In the genomic region with DNA sequence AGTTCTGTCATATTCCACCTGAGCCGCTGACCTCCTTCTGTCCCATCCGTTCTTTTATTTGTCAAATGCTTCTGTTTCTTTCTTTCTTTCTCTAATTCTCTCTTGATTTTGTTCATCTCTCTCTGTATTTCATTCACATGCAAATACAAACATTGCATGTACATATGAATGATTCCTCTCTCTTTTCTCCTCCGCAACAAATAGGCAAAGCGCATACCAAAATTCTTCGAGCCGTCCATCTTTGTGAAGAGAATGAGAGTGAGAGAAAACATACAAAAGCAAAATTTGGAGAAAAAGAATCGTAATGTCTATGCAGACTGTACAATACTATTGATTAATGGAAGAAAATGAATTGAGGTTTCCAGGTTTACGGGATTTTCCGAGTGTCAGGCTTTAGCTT, we compare ENCODE assay signal across 1 worm cellular context.
TF ChIP-seq lines count a peak whose summit lies in the region.

No protein-coding gene starts in this region.

TF ChIP-seq in whole organism, L2 larva, 48 proteins besides CTCF, POLR2A, EP300 and RAD21 (continued from another document):
- no peak for TF ChIP-seq R02D3.7 (tag; optimal IDR thresholded peaks at IDR 0.05; lab: Kevin White, UChicago)
- TF ChIP-seq blmp-1 (tag; optimal IDR thresholded peaks at IDR 0.05; lab: Kevin White, UChicago; ENCODE audit: insufficient read depth), result no peak
- TF ChIP-seq ztf-4 (tag; optimal IDR thresholded peaks at IDR 0.05; lab: Kevin White, UChicago), result no peak
